Worm (Caenorhabditis elegans) whole organism, L4 larva: Measurements from ENCODE around the gene C53C7.3.

Experiments
- F44E2.7 ChIP-seq: fragments of 200-800 bp; sonication (Bioruptor generic); IDR thresholded peaks from 2 replicates; pipeline ENCODE4 v2.1.2; 2022; ENCODE audit warnings: missing genetic modification characterization, missing compliant biosample characterization
- F49E8.2 ChIP-seq: sonication (generic microtip); optimal IDR thresholded peaks from 2 replicates; lab custom pipeline; 2016; ENCODE audit warnings: missing compliant biosample characterization, mild to moderate bottlenecking, missing genetic modification characterization, borderline replicate concordance
- T20F7.1 ChIP-seq: fragments of 200-800 bp; sonication (Bioruptor generic); optimal IDR thresholded peaks from 2 replicates; lab custom pipeline; 2018; ENCODE audit warnings: mild to moderate bottlenecking, missing genetic modification characterization, missing compliant biosample characterization
- Y105C5A.15 ChIP-seq: fragments of 200-800 bp; sonication (Bioruptor generic); IDR thresholded peaks from 2 replicates; pipeline ENCODE4 v1.3.6; 2022; ENCODE audit warnings: missing genetic modification characterization, missing compliant biosample characterization
- Y75B8A.6 ChIP-seq: fragments of 200-800 bp; sonication (Bioruptor generic); IDR thresholded peaks from 2 replicates; pipeline ENCODE4 v1.3.6; 2022; ENCODE audit warnings: missing genetic modification reagents, missing genetic modification characterization, missing compliant biosample characterization
- ZK337.2 ChIP-seq: fragments of 200-800 bp; sonication (Bioruptor generic); IDR thresholded peaks from 2 replicates; pipeline ENCODE4 v1.3.6; 2022; ENCODE audit warnings: missing genetic modification reagents, missing genetic modification characterization, missing compliant biosample characterization
- aha-1 ChIP-seq: fragments of 150-350 bp; peaks from one replicate; lab custom pipeline; 2014; ENCODE audit warnings: missing biosample characterization, missing genetic modification characterization
- ama-1 ChIP-seq: fragments of 150-350 bp; optimal IDR thresholded peaks from 2 replicates; lab custom pipeline; 2014; ENCODE audit warnings: inconsistent platforms, mixed read lengths
- arid-1 ChIP-seq: fragments of 200-800 bp; sonication (Bioruptor generic); conservative IDR thresholded peaks from 2 replicates; pipeline ENCODE4 v1.3.6; 2022; ENCODE audit warnings: missing genetic modification reagents, missing genetic modification characterization, missing compliant biosample characterization
- ceh-20 ChIP-seq: fragments of 200-800 bp; sonication (Bioruptor generic); IDR thresholded peaks from 2 replicates; pipeline ENCODE4 v1.3.6; 2022; ENCODE audit warnings: missing genetic modification reagents, missing genetic modification characterization, missing compliant biosample characterization
- ceh-62 ChIP-seq: sonication (generic microtip); optimal IDR thresholded peaks from 2 replicates; lab custom pipeline; 2017; ENCODE audit warnings: missing biosample characterization, missing genetic modification characterization
- ceh-82 ChIP-seq: sonication (generic microtip); optimal IDR thresholded peaks from 2 replicates; lab custom pipeline; 2017; ENCODE audit warnings: missing biosample characterization, missing genetic modification characterization
- ctbp-1 ChIP-seq: fragments of 200-800 bp; sonication (Bioruptor generic); IDR thresholded peaks from 2 replicates; pipeline ENCODE4 v1.3.6; 2022; ENCODE audit warnings: missing genetic modification reagents, missing genetic modification characterization, missing compliant biosample characterization
- dmd-6 ChIP-seq: fragments of 200-800 bp; sonication (Bioruptor generic); IDR thresholded peaks from 2 replicates; pipeline ENCODE4 v1.3.6; 2022; ENCODE audit warnings: missing genetic modification reagents, missing genetic modification characterization, missing compliant biosample characterization
- dmd-9 ChIP-seq: fragments of 200-800 bp; sonication (Bioruptor generic); IDR thresholded peaks from 2 replicates; pipeline ENCODE4 v1.3.6; 2022; ENCODE audit warnings: missing genetic modification reagents, missing genetic modification characterization, missing compliant biosample characterization
- dpl-1 ChIP-seq: fragments of 150-350 bp; optimal IDR thresholded peaks from 2 replicates; lab custom pipeline; 2014; ENCODE audit warnings: missing biosample characterization, missing genetic modification reagents, missing genetic modification characterization
- duxl-1 ChIP-seq: sonication (generic microtip); optimal IDR thresholded peaks from 2 replicates; lab custom pipeline; 2016; ENCODE audit warnings: mild to moderate bottlenecking, missing genetic modification characterization, moderate library complexity, missing compliant biosample characterization; ENCODE audit not compliant: poor library complexity
- dve-1 ChIP-seq: sonication (generic microtip); optimal IDR thresholded peaks from 2 replicates; lab custom pipeline; 2017; ENCODE audit warnings: antibody characterized with exemption, mild to moderate bottlenecking, missing genetic modification characterization, missing compliant biosample characterization; ENCODE audit not compliant: insufficient read depth
- egl-27 ChIP-seq: sonication (generic microtip); optimal IDR thresholded peaks from 3 replicates; lab custom pipeline; 2017; ENCODE audit warnings: missing biosample characterization, missing genetic modification reagents, missing genetic modification characterization
- hlh-30 ChIP-seq: sonication (generic microtip); optimal IDR thresholded peaks from 2 replicates; lab custom pipeline; 2017; ENCODE audit warnings: antibody characterized with exemption, mild to moderate bottlenecking, missing genetic modification characterization, missing compliant biosample characterization; ENCODE audit not compliant: insufficient read depth
- hmg-1.1 ChIP-seq: fragments of 200-800 bp; sonication (Bioruptor generic); IDR thresholded peaks from 2 replicates; pipeline ENCODE4 v1.3.6; 2022; ENCODE audit warnings: missing genetic modification reagents, missing genetic modification characterization, missing compliant biosample characterization
- lin-1 ChIP-seq: fragments of 200-800 bp; sonication (Bioruptor generic); IDR thresholded peaks from 2 replicates; pipeline ENCODE4 v1.3.6; 2022; ENCODE audit warnings: missing genetic modification reagents, missing genetic modification characterization, missing compliant biosample characterization
- lin-13 ChIP-seq: fragments of 150-350 bp; optimal IDR thresholded peaks from 2 replicates; lab custom pipeline; 2014; ENCODE audit warnings: missing biosample characterization, missing genetic modification reagents, missing genetic modification characterization
- lin-15B ChIP-seq: fragments of 150-350 bp; sonication (generic microtip); optimal IDR thresholded peaks from 3 replicates; lab custom pipeline; 2014; ENCODE audit warnings: missing biosample characterization, missing genetic modification characterization
- lsy-2 ChIP-seq, 2 experiments: fragments of 150-350 bp in 1 of 2; sonication (generic microtip) in 1 of 2; optimal IDR thresholded peaks; 2 replicates each; lab custom pipeline; 2014 to 2017; ENCODE audit warnings: missing biosample characterization in 2 of 2, missing genetic modification characterization in 2 of 2
- madf-5 ChIP-seq, 2 experiments: fragments of 200-800 bp; sonication (Bioruptor generic); IDR thresholded peaks; 2 replicates each; pipeline ENCODE4 v1.3.6; 2022; ENCODE audit warnings: missing compliant biosample characterization in 2 of 2, missing genetic modification characterization in 2 of 2
- madf-9 ChIP-seq: fragments of 200-800 bp; sonication (Bioruptor generic); conservative IDR thresholded peaks from 2 replicates; pipeline ENCODE4 v1.3.6; 2022; ENCODE audit warnings: missing genetic modification reagents, missing genetic modification characterization, missing compliant biosample characterization
- mdt-29 ChIP-seq: fragments of 200-800 bp; sonication (Bioruptor generic); IDR thresholded peaks from 2 replicates; pipeline ENCODE4 v1.3.6; 2022; ENCODE audit warnings: missing genetic modification reagents, missing genetic modification characterization, missing compliant biosample characterization
- mep-1 ChIP-seq: fragments of 150-350 bp; sonication (generic microtip); optimal IDR thresholded peaks from 3 replicates; lab custom pipeline; 2014; ENCODE audit warnings: missing biosample characterization, missing genetic modification characterization
- nhr-11 ChIP-seq: fragments of 150-350 bp; optimal IDR thresholded peaks from 2 replicates; lab custom pipeline; 2014; ENCODE audit warnings: missing biosample characterization, missing genetic modification characterization
- nhr-111 ChIP-seq: fragments of 200-800 bp; sonication (Bioruptor generic); optimal IDR thresholded peaks from 2 replicates; lab custom pipeline; 2018; ENCODE audit warnings: mild to moderate bottlenecking, missing genetic modification characterization, missing compliant biosample characterization
- nhr-41 ChIP-seq: fragments of 200-800 bp; sonication (Bioruptor generic); IDR thresholded peaks from 2 replicates; pipeline ENCODE4 v1.3.6; 2022; ENCODE audit warnings: missing genetic modification reagents, missing genetic modification characterization, missing compliant biosample characterization
- nhr-42 ChIP-seq: fragments of 200-800 bp; sonication (Bioruptor generic); IDR thresholded peaks from 2 replicates; pipeline ENCODE4 v1.3.6; 2022; ENCODE audit warnings: missing genetic modification characterization, missing compliant biosample characterization
- nhr-48 ChIP-seq: sonication (generic microtip); optimal IDR thresholded peaks from 2 replicates; lab custom pipeline; 2016; ENCODE audit warnings: mild to moderate bottlenecking, missing genetic modification characterization, missing compliant biosample characterization
- nhr-77 ChIP-seq: fragments of 150-350 bp; optimal IDR thresholded peaks from 2 replicates; lab custom pipeline; 2014; ENCODE audit warnings: missing biosample characterization, missing genetic modification characterization
- rbr-2 ChIP-seq: sonication (generic microtip); optimal IDR thresholded peaks from 2 replicates; lab custom pipeline; 2016; ENCODE audit warnings: missing genotype, missing genetic modification characterization, missing compliant biosample characterization
- saeg-2 ChIP-seq: fragments of 200-800 bp; sonication (Bioruptor generic); IDR thresholded peaks from 2 replicates; pipeline ENCODE4 v1.3.6; 2022; ENCODE audit warnings: missing genetic modification reagents, missing genetic modification characterization, missing compliant biosample characterization
- sdz-12 ChIP-seq: fragments of 200-800 bp; sonication (Bioruptor generic); optimal IDR thresholded peaks from 2 replicates; lab custom pipeline; 2018; ENCODE audit warnings: mild to moderate bottlenecking, missing genetic modification characterization, missing compliant biosample characterization
- snpc-1.2 ChIP-seq: fragments of 200-800 bp; sonication (Bioruptor generic); IDR thresholded peaks from 2 replicates; pipeline ENCODE4 v1.3.6; 2022; ENCODE audit warnings: missing genetic modification reagents, missing genetic modification characterization, missing compliant biosample characterization
- spr-1 ChIP-seq: sonication (generic microtip); optimal IDR thresholded peaks from 2 replicates; lab custom pipeline; 2016; ENCODE audit warnings: mild to moderate bottlenecking, missing genetic modification characterization, missing compliant biosample characterization
- tra-1 ChIP-seq: fragments of 200-800 bp; sonication (Bioruptor generic); IDR thresholded peaks from 2 replicates; pipeline ENCODE4 v1.3.6; 2022; ENCODE audit warnings: missing genetic modification reagents, missing genetic modification characterization, missing compliant biosample characterization
- unc-39 ChIP-seq: sonication (generic microtip); optimal IDR thresholded peaks from 2 replicates; lab custom pipeline; 2017; ENCODE audit warnings: missing biosample characterization, missing genetic modification characterization
- zag-1 ChIP-seq: fragments of 150-350 bp; optimal IDR thresholded peaks from 2 replicates; lab custom pipeline; 2014; ENCODE audit warnings: missing biosample characterization, missing genetic modification characterization
- zfp-3 ChIP-seq: fragments of 200-800 bp; sonication (Bioruptor generic); conservative IDR thresholded peaks from 2 replicates; pipeline ENCODE4 v1.3.6; 2022; ENCODE audit warnings: missing genetic modification reagents, missing genetic modification characterization, missing compliant biosample characterization
- ztf-11 ChIP-seq: fragments of 150-350 bp; optimal IDR thresholded peaks from 2 replicates; lab custom pipeline; 2014; ENCODE audit warnings: missing biosample characterization, missing genetic modification characterization
- ztf-7 ChIP-seq: fragments of 150-350 bp; optimal IDR thresholded peaks from 2 replicates; lab custom pipeline; 2014; ENCODE audit warnings: missing biosample characterization, missing genetic modification characterization

The C53C7.3 gene

ce11 chrX:13038791-13039190 is 9.6 kb upstream of the C53C7.3 start (continued):
- TF ChIP-seq ceh-62 (no peak), ztf-11 (tag; lab: Kevin White, UChicago) (no peak), ama-1 (lab: Kevin White, UChicago) (no peak), lin-13 (GFP tag; lab: Kevin White, UChicago) (peak; percentile 63), lin-1 (GFP tag; lab: Robert Waterston, UW) (peak; percentile 59; the same call in 1 of the 2 replicates), aha-1 (tag; lab: Kevin White, UChicago) (peak; percentile 86), hmg-1.1 (GFP tag; lab: Robert Waterston, UW) (peak; percentile 57; the same call in 1 of the 2 replicates), ZK337.2 (GFP tag; lab: Robert Waterston, UW) (peak; percentile 44; the same call in 1 of the 2 replicates), nhr-41 (peak; percentile 74), ctbp-1 (GFP tag; lab: Robert Waterston, UW) (0 out of 2 replicates have a peak, but pooled peaks have one; percentile 32), lin-15B (tag; lab: Kevin White, UChicago) (no peak), tra-1 (peak; percentile 70; the same call in 1 of the 2 replicates), nhr-48 (tag; lab: Kevin White, UChicago) (peak; percentile 58), ceh-82 (tag; lab: Kevin White, UChicago) (no peak), madf-9 (GFP tag; lab: Robert Waterston, UW) (no peak), zag-1 (tag; lab: Kevin White, UChicago) (no peak), madf-5 (GFP tag; IDR thresholded peaks at IDR 0.05; lab: Robert Waterston, UW) (peak in 1 of 2 experiments; percentile 80; a peak in 1 of 4 replicates), nhr-111 (no peak), lsy-2 (tag; optimal IDR thresholded peaks at IDR 0.05; lab: Kevin White, UChicago) (peak in 1 of 2 experiments; percentile 26), mdt-29 (GFP tag; lab: Robert Waterston, UW) (no peak), snpc-1.2 (peak; percentile 86), egl-27 (tag; lab: Kevin White, UChicago) (no peak), unc-39 (no peak), dmd-6 (GFP tag; lab: Robert Waterston, UW) (peak; percentile 70), arid-1 (GFP tag; lab: Robert Waterston, UW) (peak; percentile 83), spr-1 (tag; lab: Kevin White, UChicago) (peak; percentile 26), Y75B8A.6 (GFP tag; lab: Robert Waterston, UW) (peak; percentile 58; the same call in 1 of the 2 replicates), T20F7.1 (GFP tag; lab: Kevin White, UChicago) (peak; percentile 25), ztf-7 (tag; lab: Kevin White, UChicago) (peak; percentile 43), F49E8.2 (tag; lab: Kevin White, UChicago) (peak; percentile 15), saeg-2 (GFP tag; lab: Robert Waterston, UW) (peak; percentile 62; the same call in 1 of the 2 replicates), Y105C5A.15 (GFP tag; lab: Robert Waterston, UW) (no peak), rbr-2 (tag; lab: Kevin White, UChicago) (peak; percentile 59)
- TF ChIP-seq, all 104 proteins: peak for 44

- TF ChIP-seq hlh-30 (tag; lab: Kevin White, UChicago) = peak; percentile 58
- TF ChIP-seq ceh-20 (GFP tag; lab: Robert Waterston, UW) = no peak
- peak; percentile 74 for TF ChIP-seq aha-1 (tag; lab: Kevin White, UChicago)
Observed at ce11 chrX:13041830-13042229, 6.5 kb upstream of the C53C7.3 start.

DNA sequence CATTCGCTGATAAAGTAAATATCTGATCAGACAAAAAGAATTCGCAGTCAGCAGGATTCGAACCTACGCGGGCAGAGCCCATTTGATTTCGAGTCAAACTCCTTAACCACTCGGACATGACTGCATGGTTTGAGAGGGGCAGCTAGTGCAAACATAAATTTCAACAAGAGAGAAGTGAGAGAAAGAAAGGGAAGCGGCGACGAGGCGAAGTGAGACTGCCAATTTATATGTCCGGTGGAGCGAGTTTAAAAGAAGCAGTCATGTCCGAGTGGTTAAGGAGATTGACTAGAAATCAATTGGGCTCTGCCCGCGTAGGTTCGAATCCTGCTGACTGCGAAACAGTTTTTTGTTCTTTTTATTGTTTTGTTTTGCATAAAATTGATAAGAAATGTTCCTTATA is 2.0 kb upstream of the C53C7.3 start:
- TF ChIP-seq ctbp-1 (GFP tag; lab: Robert Waterston, UW) (peak; percentile 97), nhr-48 (tag; lab: Kevin White, UChicago) (peak; percentile 80), zfp-3 (peak; percentile 64; the same call in 1 of the 2 replicates), hlh-30 (tag; lab: Kevin White, UChicago) (peak; percentile 79), dve-1 (peak; percentile 88), tra-1 (peak; percentile 88), mep-1 (tag; lab: Kevin White, UChicago) (peak; percentile 94), madf-9 (GFP tag; lab: Robert Waterston, UW) (peak; percentile 95), lin-13 (GFP tag; lab: Kevin White, UChicago) (peak; percentile 75), sdz-12 (peak; percentile 95), dmd-9 (peak; percentile 93), madf-5 (GFP tag; IDR thresholded peaks at IDR 0.05; lab: Robert Waterston, UW) (peak; percentile 74 to 92; a peak in 3 of 4 replicates), rbr-2 (tag; lab: Kevin White, UChicago) (peak; percentile 89), F44E2.7 (GFP tag; lab: Robert Waterston, UW) (peak; percentile 86), nhr-77 (tag; lab: Kevin White, UChicago) (peak; percentile 66), snpc-1.2 (peak; percentile 94), nhr-42 (peak; percentile 93), nhr-11 (tag; lab: Kevin White, UChicago) (peak; percentile 79), mdt-29 (GFP tag; lab: Robert Waterston, UW) (peak; percentile 85), dpl-1 (peak; percentile 32), duxl-1 (tag; lab: Kevin White, UChicago) (peak; percentile 88)
